Fruit fly (Drosophila melanogaster) whole organism, embryonic: ENCODE data around the gene Pif1A.
A peak's percentile ranks its signal among the peaks of the same experiment; 100 is the strongest.

Experiments
- ATbp ChIP-seq: fragments of 200-800 bp; sonication (Bioruptor generic); optimal IDR thresholded peaks from 2 replicates; lab custom pipeline; 2017; ENCODE audit warnings: missing biosample characterization, mild to moderate bottlenecking, missing genetic modification characterization, missing genetic modification reagents
- B-H1 ChIP-seq: fragments of 200-800 bp; sonication (Bioruptor generic); IDR thresholded peaks from 3 replicates; pipeline ENCODE4 v1.3.6; 2022; ENCODE audit warnings: missing biosample characterization, missing genetic modification characterization
- Blimp-1 ChIP-seq: fragments of 200-800 bp; sonication (Bioruptor generic); optimal IDR thresholded peaks from 3 replicates; lab custom pipeline; 2018; ENCODE audit warnings: missing biosample characterization, missing genetic modification characterization, mild to moderate bottlenecking, moderate library complexity, missing genetic modification reagents
- CG10462 ChIP-seq: fragments of 200-800 bp; sonication (Bioruptor generic); optimal IDR thresholded peaks from 2 replicates; lab custom pipeline; 2016; ENCODE audit warnings: missing biosample characterization, missing genetic modification characterization
- CG10543 ChIP-seq: fragments of 200-800 bp; sonication (Bioruptor generic); optimal IDR thresholded peaks from 3 replicates; lab custom pipeline; 2017; ENCODE audit warnings: missing biosample characterization, mild to moderate bottlenecking, missing genetic modification characterization, moderate library complexity
- CG10959 ChIP-seq: fragments of 200-800 bp; sonication (Bioruptor generic); IDR thresholded peaks from 2 replicates; pipeline ENCODE4 v1.3.6; 2022; ENCODE audit warnings: missing biosample characterization, missing genetic modification characterization
- CG13287 ChIP-seq: fragments of 200-800 bp; sonication (Bioruptor generic); IDR thresholded peaks from 2 replicates; pipeline ENCODE4 v1.3.6; 2022; ENCODE audit warnings: missing biosample characterization, missing genetic modification characterization; ENCODE audit not compliant: partially characterized antibody
- CG14667 ChIP-seq: fragments of 200-800 bp; sonication (Bioruptor generic); IDR thresholded peaks from 2 replicates; pipeline ENCODE4 v1.3.6; 2022; ENCODE audit warnings: missing biosample characterization, missing genetic modification characterization
- CG17361 ChIP-seq: fragments of 200-800 bp; sonication (Bioruptor generic); IDR thresholded peaks from 3 replicates; pipeline ENCODE4 v1.3.6; 2022; ENCODE audit warnings: missing biosample characterization, missing genetic modification characterization
- CG30403 ChIP-seq: fragments of 200-800 bp; sonication (Bioruptor generic); optimal IDR thresholded peaks from 3 replicates; lab custom pipeline; 2016; ENCODE audit warnings: missing biosample characterization, missing genetic modification characterization
- CG3281 ChIP-seq: fragments of 200-800 bp; sonication (Bioruptor generic); optimal IDR thresholded peaks from 3 replicates; lab custom pipeline; 2017; ENCODE audit warnings: missing biosample characterization, mild to moderate bottlenecking, missing genetic modification characterization
- CG33557 ChIP-seq: fragments of 200-800 bp; sonication (Bioruptor generic); optimal IDR thresholded peaks from 2 replicates; lab custom pipeline; 2019; ENCODE audit warnings: missing biosample characterization, mild to moderate bottlenecking, missing genetic modification characterization, moderate library complexity
- CG4424 ChIP-seq: fragments of 200-800 bp; sonication (Bioruptor generic); optimal IDR thresholded peaks from 3 replicates; lab custom pipeline; 2016; ENCODE audit warnings: missing biosample characterization, missing genetic modification characterization
- CG7786 ChIP-seq: fragments of 200-800 bp; sonication (Bioruptor generic); optimal IDR thresholded peaks from 2 replicates; lab custom pipeline; 2016; ENCODE audit warnings: missing biosample characterization, missing genetic modification characterization
- CG8089 ChIP-seq: fragments of 200-800 bp; sonication (Bioruptor generic); optimal IDR thresholded peaks from 3 replicates; lab custom pipeline; 2016; ENCODE audit warnings: missing biosample characterization, missing genetic modification characterization
- CG8944 ChIP-seq: fragments of 200-800 bp; sonication (Bioruptor generic); optimal IDR thresholded peaks from 3 replicates; lab custom pipeline; 2016; ENCODE audit warnings: missing biosample characterization, missing genetic modification characterization
- CG9797 ChIP-seq: fragments of 200-800 bp; sonication (Bioruptor generic); optimal IDR thresholded peaks from 3 replicates; lab custom pipeline; 2018; ENCODE audit warnings: missing biosample characterization, mild to moderate bottlenecking, missing genetic modification characterization
- CG9876 ChIP-seq: fragments of 200-800 bp; sonication (Bioruptor generic); optimal IDR thresholded peaks from 2 replicates; lab custom pipeline; 2016; ENCODE audit warnings: missing biosample characterization, missing genetic modification characterization
- Camta ChIP-seq: fragments of 200-800 bp; sonication (Bioruptor generic); optimal IDR thresholded peaks from 2 replicates; lab custom pipeline; 2016; ENCODE audit warnings: missing biosample characterization, missing genetic modification characterization
- CkIIα-i1 ChIP-seq: fragments of 200-800 bp; sonication (Bioruptor generic); IDR thresholded peaks from 2 replicates; pipeline ENCODE4 v1.3.6; 2022; ENCODE audit warnings: missing biosample characterization, missing genetic modification characterization
- CoRest ChIP-seq: fragments of 200-800 bp; sonication (Bioruptor generic); optimal IDR thresholded peaks from 3 replicates; lab custom pipeline; 2018; ENCODE audit warnings: missing biosample characterization, mild to moderate bottlenecking, missing genetic modification characterization, moderate library complexity
- Dad ChIP-seq: fragments of 200-800 bp; sonication (Bioruptor generic); optimal IDR thresholded peaks from 3 replicates; lab custom pipeline; 2016; ENCODE audit warnings: missing biosample characterization, missing genetic modification characterization
- Fer3 ChIP-seq: fragments of 200-800 bp; sonication (Bioruptor generic); optimal IDR thresholded peaks from 2 replicates; lab custom pipeline; 2018; ENCODE audit warnings: missing biosample characterization, mild to moderate bottlenecking, missing genetic modification characterization, moderate library complexity
- HLHmδ ChIP-seq: fragments of 200-800 bp; sonication (Bioruptor generic); optimal IDR thresholded peaks from 2 replicates; lab custom pipeline; 2018; ENCODE audit warnings: missing biosample characterization, mild to moderate bottlenecking, missing genetic modification characterization, moderate library complexity
- Hand ChIP-seq: fragments of 200-800 bp; sonication (Bioruptor generic); optimal IDR thresholded peaks from 2 replicates; lab custom pipeline; 2017; ENCODE audit warnings: mild to moderate bottlenecking, missing biosample characterization, missing genetic modification reagents, missing genetic modification characterization
- Hmr ChIP-seq: fragments of 200-800 bp; sonication (Bioruptor generic); optimal IDR thresholded peaks from 3 replicates; lab custom pipeline; 2017; ENCODE audit warnings: mild to moderate bottlenecking, missing biosample characterization, missing genetic modification reagents, missing genetic modification characterization
- Myb ChIP-seq: fragments of 200-800 bp; sonication (Bioruptor generic); optimal IDR thresholded peaks from 2 replicates; lab custom pipeline; 2016; ENCODE audit warnings: missing biosample characterization, missing genetic modification characterization
- NK7.1 ChIP-seq: fragments of 200-800 bp; sonication (Bioruptor generic); optimal IDR thresholded peaks from 3 replicates; lab custom pipeline; 2016; ENCODE audit warnings: missing biosample characterization, missing genetic modification characterization
- ac ChIP-seq: fragments of 200-800 bp; sonication (Bioruptor generic); optimal IDR thresholded peaks from 3 replicates; lab custom pipeline; 2017; ENCODE audit warnings: missing biosample characterization, mild to moderate bottlenecking, missing genetic modification characterization
- aop ChIP-seq: fragments of 200-800 bp; sonication (Bioruptor generic); IDR thresholded peaks from 2 replicates; pipeline ENCODE4 v1.3.6; 2022; ENCODE audit warnings: missing biosample characterization, missing genetic modification characterization
- cas ChIP-seq: fragments of 200-800 bp; sonication (Bioruptor generic); IDR thresholded peaks from 2 replicates; pipeline ENCODE4 v1.3.6; 2022; ENCODE audit warnings: missing biosample characterization, missing genetic modification characterization
- danr ChIP-seq: fragments of 200-800 bp; sonication (Bioruptor generic); IDR thresholded peaks from 2 replicates; pipeline ENCODE4 v1.3.6; 2022; ENCODE audit warnings: missing biosample characterization, missing genetic modification characterization
- dati ChIP-seq: fragments of 200-800 bp; sonication (Bioruptor generic); IDR thresholded peaks from 2 replicates; pipeline ENCODE4 v1.3.6; 2022; ENCODE audit warnings: missing biosample characterization, missing genetic modification characterization
- dmrt99B ChIP-seq: fragments of 200-800 bp; sonication (Bioruptor generic); optimal IDR thresholded peaks from 2 replicates; lab custom pipeline; 2018; ENCODE audit warnings: missing biosample characterization, mild to moderate bottlenecking, missing genetic modification characterization, moderate library complexity
- grau ChIP-seq: fragments of 200-800 bp; optimal IDR thresholded peaks from 3 replicates; lab custom pipeline; 2019; ENCODE audit warnings: missing biosample characterization, mild to moderate bottlenecking, missing genetic modification characterization, moderate library complexity
- hb ChIP-seq: fragments of 200-800 bp; sonication (Bioruptor generic); IDR thresholded peaks from 3 replicates; pipeline ENCODE4 v1.3.6; 2022; ENCODE audit warnings: missing biosample characterization, missing genetic modification characterization; ENCODE audit not compliant: partially characterized antibody
- hbn ChIP-seq: fragments of 200-800 bp; sonication (Bioruptor generic); IDR thresholded peaks from 2 replicates; pipeline ENCODE4 v1.3.6; 2022; ENCODE audit warnings: missing biosample characterization, missing genetic modification characterization; ENCODE audit not compliant: partially characterized antibody
- hkb ChIP-seq, 2 experiments: fragments of 200-800 bp in 1 of 2; fragments of >200 bp in 1 of 2; sonication (Bioruptor generic) in 1 of 2; IDR thresholded peaks in 1 of 2; optimal IDR thresholded peaks in 1 of 2; 2 replicates each; pipeline versions ENCODE4 v1.3.6 to Lab custom; 2017 to 2022; ENCODE audit warnings: missing biosample characterization in 1 of 2, missing genetic modification characterization in 1 of 2
- lbe ChIP-seq: fragments of 200-800 bp; sonication (Bioruptor generic); optimal IDR thresholded peaks from 2 replicates; lab custom pipeline; 2016; ENCODE audit warnings: missing biosample characterization, mild to moderate bottlenecking, missing genetic modification characterization
- mld ChIP-seq: fragments of 200-800 bp; sonication (Bioruptor generic); IDR thresholded peaks from 3 replicates; pipeline ENCODE4 v1.3.6; 2022; ENCODE audit warnings: missing biosample characterization, missing genetic modification characterization; ENCODE audit not compliant: partially characterized antibody
- org-1 ChIP-seq: fragments of 200-800 bp; sonication (Bioruptor generic); optimal IDR thresholded peaks from 2 replicates; lab custom pipeline; 2017; ENCODE audit warnings: missing biosample characterization, missing genetic modification characterization
- pnt ChIP-seq: fragments of 200-800 bp; sonication (Bioruptor generic); optimal IDR thresholded peaks from 3 replicates; lab custom pipeline; 2016; ENCODE audit warnings: missing biosample characterization, missing genetic modification characterization
- prd ChIP-seq, 3 experiments: fragments of >200 bp in 2 of 3; fragments of 200-800 bp in 1 of 3; sonication (Bioruptor generic) in 1 of 3; optimal IDR thresholded peaks in 2 of 3; IDR thresholded peaks in 1 of 3; 2 replicates in 2 of 3; 3 replicates in 1 of 3; pipeline versions ENCODE4 v1.3.6 to Lab custom; 2017 to 2022; ENCODE audit warnings: missing biosample characterization in 1 of 3, missing genetic modification characterization in 1 of 3
- row ChIP-seq: fragments of 200-800 bp; sonication (Bioruptor generic); IDR thresholded peaks from 3 replicates; pipeline ENCODE4 v1.3.6; 2022; ENCODE audit warnings: missing biosample characterization, missing genetic modification characterization
- sd ChIP-seq: fragments of 200-800 bp; sonication (Bioruptor generic); optimal IDR thresholded peaks from 3 replicates; lab custom pipeline; 2018; ENCODE audit warnings: missing biosample characterization, mild to moderate bottlenecking, missing genetic modification characterization, moderate library complexity
- sim ChIP-seq: fragments of 200-800 bp; sonication (Bioruptor generic); IDR thresholded peaks from 2 replicates; pipeline ENCODE4 v1.3.6; 2022; ENCODE audit warnings: missing biosample characterization, missing genetic modification characterization
- so ChIP-seq: fragments of 200-800 bp; sonication (Bioruptor generic); IDR thresholded peaks from 3 replicates; pipeline ENCODE4 v1.3.6; 2022; ENCODE audit warnings: missing biosample characterization, missing genetic modification characterization
- trem ChIP-seq: fragments of 200-800 bp; optimal IDR thresholded peaks from 3 replicates; lab custom pipeline; 2019; ENCODE audit warnings: missing biosample characterization, mild to moderate bottlenecking, missing genetic modification characterization, moderate library complexity

The Pif1A gene

dm6 chr3R:8849373-8850228 lies 48.6 kb upstream of the Pif1A start (continued):
- TF ChIP-seq org-1 (GFP tag; lab: Kevin White, UChicago): no peak
- peak; percentile 50 for TF ChIP-seq HLHmδ
- peak; percentile 43 for TF ChIP-seq CoRest (tag; lab: Kevin White, UChicago)
- 0 out of 3 replicates have a peak, but pooled peaks have one; percentile 47 for TF ChIP-seq so (GFP tag; lab: Robert Waterston, UW)
- TF ChIP-seq CG9797 (GFP tag; lab: Kevin White, UChicago): no peak
- no peak for TF ChIP-seq CG3281 (GFP tag; lab: Kevin White, UChicago)
- no peak for TF ChIP-seq CG10462 (GFP tag; lab: Kevin White, UChicago)
- peak; percentile 20 for TF ChIP-seq trem
- no peak for TF ChIP-seq Myb
- no peak for TF ChIP-seq Hand (GFP tag; lab: Kevin White, UChicago)
- no peak for TF ChIP-seq hbn (GFP tag; lab: Robert Waterston, UW)
- peak; percentile 38 for TF ChIP-seq CG4424
- TF ChIP-seq aop (GFP tag; lab: Robert Waterston, UW): no peak
- peak; percentile 40 for TF ChIP-seq grau (tag; lab: Kevin White, UChicago)
- no peak for TF ChIP-seq Dad (GFP tag; lab: Kevin White, UChicago)
- TF ChIP-seq CG7786 (GFP tag; lab: Kevin White, UChicago): no peak
- no peak for TF ChIP-seq cas (GFP tag; lab: Robert Waterston, UW)
- no peak for TF ChIP-seq pnt
- TF ChIP-seq dati (GFP tag; lab: Robert Waterston, UW): no peak
- TF ChIP-seq lbe (GFP tag; lab: Kevin White, UChicago): peak; percentile 27
- no peak for TF ChIP-seq mld (GFP tag; lab: Robert Waterston, UW)
- no peak for TF ChIP-seq CG10959
- TF ChIP-seq sim (GFP tag; lab: Robert Waterston, UW): no peak
- TF ChIP-seq ac: peak; percentile 25
- TF ChIP-seq CG14667 (GFP tag; lab: Robert Waterston, UW): no peak
- TF ChIP-seq Hmr (GFP tag; lab: Kevin White, UChicago): peak; percentile 12
- TF ChIP-seq CG9876: no peak
- TF ChIP-seq NK7.1 (GFP tag; lab: Kevin White, UChicago): no peak
- no peak for TF ChIP-seq CG10543 (GFP tag; lab: Kevin White, UChicago)
- no peak for TF ChIP-seq CG8944 (GFP tag; lab: Kevin White, UChicago)
- TF ChIP-seq CkIIα-i1 (GFP tag; lab: Robert Waterston, UW): no peak
- TF ChIP-seq Camta (GFP tag; lab: Kevin White, UChicago): no peak
- TF ChIP-seq hkb (optimal IDR thresholded peaks at IDR 0.05; lab: Kevin White, UChicago): no peak
- peak; percentile 43; the same call in 1 of the 2 replicates for TF ChIP-seq hkb (GFP tag; IDR thresholded peaks at IDR 0.05; lab: Robert Waterston, UW)
- TF ChIP-seq row (GFP tag; lab: Robert Waterston, UW): peak; percentile 36; the same call in 2 of the 3 replicates
- TF ChIP-seq hb (GFP tag; lab: Robert Waterston, UW): no peak
- TF ChIP-seq CG33557 (GFP tag; lab: Kevin White, UChicago): no peak
- TF ChIP-seq Fer3: no peak
- no peak for TF ChIP-seq danr (GFP tag; lab: Robert Waterston, UW)
- TF ChIP-seq Blimp-1 (GFP tag; lab: Kevin White, UChicago): peak; percentile 43
- 0 out of 3 replicates have a peak, but pooled peaks have one; percentile 38 for TF ChIP-seq CG17361 (GFP tag; lab: Robert Waterston, UW)
- TF ChIP-seq sd: no peak
- TF ChIP-seq prd (optimal IDR thresholded peaks at IDR 0.05; lab: Kevin White, UChicago): no peak
- TF ChIP-seq prd (GFP tag; IDR thresholded peaks at IDR 0.05; lab: Robert Waterston, UW): peak; percentile 50; the same call in 2 of the 3 replicates
- TF ChIP-seq dmrt99B: peak; percentile 24
- TF ChIP-seq CG30403: peak; percentile 31
- TF ChIP-seq ATbp (GFP tag; lab: Kevin White, UChicago): peak; percentile 19
- TF ChIP-seq CG13287 (GFP tag; lab: Robert Waterston, UW): no peak
- no peak for TF ChIP-seq CG8089 (GFP tag; lab: Kevin White, UChicago)
- no peak; the same call in 2 of the 3 replicates for TF ChIP-seq B-H1
